Fruit fly (Drosophila melanogaster): ENCODE data around the gene kmr.

Gene kmr

dm6 chr3R:13693753-13694152 lies 21.3 kb upstream of the kmr start, which contains the start of gene CG14367:
CG14367 (plus strand) TSS chr3R:13694053.
- TF ChIP-seq Hr96 (GFP tag; optimal IDR thresholded peaks at IDR 0.05) (no peak), CG5204 (GFP tag; optimal IDR thresholded peaks at IDR 0.05) (no peak), CG33017 (tag; optimal IDR thresholded peaks at IDR 0.05) (no peak), CG14711 (tag; optimal IDR thresholded peaks at IDR 0.05) (no peak), kay (GFP tag; ENCODE audit: borderline replicate concordance) (no peak), cnc (optimal IDR thresholded peaks at IDR 0.05) (no peak), Crg-1 (GFP tag; optimal IDR thresholded peaks at IDR 0.05) (no peak), Clk (GFP tag; optimal IDR thresholded peaks at IDR 0.05) (no peak), pad (GFP tag; optimal IDR thresholded peaks at IDR 0.05) (no peak), CG1620 (GFP tag; optimal IDR thresholded peaks at IDR 0.05) (no peak), CG7101 (tag; optimal IDR thresholded peaks at IDR 0.05) (no peak), Mnt (GFP tag; optimal IDR thresholded peaks at IDR 0.05) (no peak), cic (GFP tag; optimal IDR thresholded peaks at IDR 0.05) (no peak), toe (GFP tag; optimal IDR thresholded peaks at IDR 0.05) (no peak), tj (GFP tag; optimal IDR thresholded peaks at IDR 0.05) (no peak), CG11617 (GFP tag; optimal IDR thresholded peaks at IDR 0.05) (no peak), ovo (GFP tag; optimal IDR thresholded peaks at IDR 0.05) (no peak), bab1 (GFP tag; optimal IDR thresholded peaks at IDR 0.05) (no peak)

DNA sequence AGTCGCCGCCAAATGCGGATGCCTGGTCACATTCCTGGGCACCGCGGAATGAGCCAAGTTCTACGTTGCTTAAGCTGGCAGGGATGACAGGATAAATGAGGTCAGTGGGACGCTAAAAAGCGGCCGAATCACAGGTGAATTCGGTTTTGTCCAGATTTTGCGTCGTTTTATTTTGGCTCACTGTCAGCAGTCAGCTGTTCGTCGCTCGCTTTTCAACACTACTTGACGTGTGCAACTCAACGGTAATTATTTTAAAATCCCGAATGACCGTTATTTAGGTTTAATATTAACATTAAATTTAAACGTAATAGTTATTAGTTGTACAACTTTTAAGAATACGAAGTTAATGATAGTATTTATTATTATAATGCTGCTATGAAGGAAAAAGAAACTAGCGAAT lies 15.7 kb upstream of the kmr start:
- peak; percentile 9 for TF ChIP-seq tj (GFP tag; optimal IDR thresholded peaks at IDR 0.05)
- TF ChIP-seq bab1 (GFP tag; optimal IDR thresholded peaks at IDR 0.05): peak; percentile 39
- TF ChIP-seq cnc (optimal IDR thresholded peaks at IDR 0.05): no peak

- TF ChIP-seq ovo (GFP tag; optimal IDR thresholded peaks at IDR 0.05) (no peak), cnc (optimal IDR thresholded peaks at IDR 0.05) (no peak), pad (GFP tag; optimal IDR thresholded peaks at IDR 0.05) (no peak), CG12768 (GFP tag; optimal IDR thresholded peaks at IDR 0.05) (peak; percentile 63), cic (GFP tag; optimal IDR thresholded peaks at IDR 0.05) (no peak), CG1620 (GFP tag; optimal IDR thresholded peaks at IDR 0.05) (no peak), Crg-1 (GFP tag; optimal IDR thresholded peaks at IDR 0.05) (no peak)
Observed at dm6 chr3R:13700192-13700591, 14.8 kb upstream of the kmr start, which contains the start of gene ninaB. ninaB (plus strand) TSS chr3R:13700565.

DNA sequence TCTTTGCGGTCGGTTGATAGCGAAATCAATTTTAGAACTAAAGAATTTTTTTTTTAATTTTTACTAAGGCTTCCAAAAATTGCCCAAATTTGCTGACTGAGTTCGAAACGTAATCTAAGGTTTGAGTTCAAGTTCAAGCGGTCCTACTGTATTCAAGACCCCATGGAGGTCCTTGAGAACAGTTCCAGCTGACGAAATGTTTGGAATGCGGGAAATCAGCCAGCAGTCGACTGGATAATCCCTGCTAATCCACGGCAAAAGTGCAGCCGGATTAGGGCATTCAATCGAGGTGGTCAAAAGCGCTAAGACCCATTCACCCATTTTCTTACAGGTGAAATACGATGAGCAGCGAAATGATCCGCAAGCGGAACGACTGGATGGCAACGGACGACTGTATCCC lies 14.3 kb upstream of the kmr start, which contains the start of gene f-cup:
Gene f-cup (minus strand): TSS at position 101 of the 400 bp plus-strand sequence.
- TF ChIP-seq pad (GFP tag; optimal IDR thresholded peaks at IDR 0.05) (no peak), CG11617 (GFP tag; optimal IDR thresholded peaks at IDR 0.05) (no peak), tj (GFP tag; optimal IDR thresholded peaks at IDR 0.05) (no peak), kay (GFP tag; ENCODE audit: borderline replicate concordance) (no peak), CG14711 (tag; optimal IDR thresholded peaks at IDR 0.05) (no peak), CG1620 (GFP tag; optimal IDR thresholded peaks at IDR 0.05) (no peak), CG12768 (GFP tag; optimal IDR thresholded peaks at IDR 0.05) (no peak), Hr96 (GFP tag; optimal IDR thresholded peaks at IDR 0.05) (no peak), toe (GFP tag; optimal IDR thresholded peaks at IDR 0.05) (no peak), CG7101 (tag; optimal IDR thresholded peaks at IDR 0.05) (no peak), Clk (GFP tag; optimal IDR thresholded peaks at IDR 0.05) (no peak), ovo (GFP tag; optimal IDR thresholded peaks at IDR 0.05) (no peak), bab1 (GFP tag; optimal IDR thresholded peaks at IDR 0.05) (no peak), cic (GFP tag; optimal IDR thresholded peaks at IDR 0.05) (no peak), CG5204 (GFP tag; optimal IDR thresholded peaks at IDR 0.05) (no peak), Crg-1 (GFP tag; optimal IDR thresholded peaks at IDR 0.05) (no peak), cnc (optimal IDR thresholded peaks at IDR 0.05) (no peak), CG33017 (tag; optimal IDR thresholded peaks at IDR 0.05) (no peak), Mnt (GFP tag; optimal IDR thresholded peaks at IDR 0.05) (no peak), CG7045 (GFP tag; optimal IDR thresholded peaks at IDR 0.05) (no peak)

- TF ChIP-seq Crg-1 (GFP tag; optimal IDR thresholded peaks at IDR 0.05) (no peak), Hr96 (GFP tag; optimal IDR thresholded peaks at IDR 0.05) (no peak), cic (GFP tag; optimal IDR thresholded peaks at IDR 0.05) (peak; percentile 52), tj (GFP tag; optimal IDR thresholded peaks at IDR 0.05) (no peak)
Observed at dm6 chr3R:13705292-13705885, 9.6 kb upstream of the kmr start, which contains the start of gene Adgf-D. Adgf-D (minus strand) TSS chr3R:13705402.

DNA sequence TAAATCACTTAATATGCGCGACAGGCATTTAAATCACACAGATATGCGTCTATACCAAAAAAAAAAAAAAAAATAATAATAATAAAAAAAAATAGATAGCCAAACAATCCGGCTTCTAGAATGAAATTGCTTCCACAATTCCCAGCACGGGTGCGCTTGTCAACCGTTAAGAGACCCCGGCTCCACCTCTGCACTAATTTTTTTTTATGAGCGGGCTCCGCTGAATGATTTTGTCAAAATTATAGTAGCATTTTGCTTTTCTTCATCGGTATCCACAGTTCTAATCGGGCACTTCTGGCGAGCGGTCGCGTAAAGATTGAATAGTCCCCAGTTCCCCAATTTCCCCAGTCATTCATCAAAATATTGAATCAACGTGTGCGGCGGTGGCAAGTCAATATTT lies 8.6 kb upstream of the kmr start, which contains the start of gene Adgf-C:
Gene Adgf-C (plus strand): TSS at position 301 of the 400 bp plus-strand sequence.
- TF ChIP-seq CG33017 (tag; optimal IDR thresholded peaks at IDR 0.05) (no peak), Crg-1 (GFP tag; optimal IDR thresholded peaks at IDR 0.05) (no peak), kay (GFP tag; ENCODE audit: borderline replicate concordance) (peak; percentile 46)

- no peak for TF ChIP-seq toe (GFP tag; optimal IDR thresholded peaks at IDR 0.05)
- no peak for TF ChIP-seq CG1620 (GFP tag; optimal IDR thresholded peaks at IDR 0.05)
- TF ChIP-seq pad (GFP tag; optimal IDR thresholded peaks at IDR 0.05): no peak
- TF ChIP-seq ovo (GFP tag; optimal IDR thresholded peaks at IDR 0.05): no peak
- TF ChIP-seq CG5204 (GFP tag; optimal IDR thresholded peaks at IDR 0.05): no peak
- no peak for TF ChIP-seq CG33017 (tag; optimal IDR thresholded peaks at IDR 0.05)
- TF ChIP-seq CG11617 (GFP tag; optimal IDR thresholded peaks at IDR 0.05): no peak
- no peak for TF ChIP-seq CG14711 (tag; optimal IDR thresholded peaks at IDR 0.05)
- TF ChIP-seq bab1 (GFP tag; optimal IDR thresholded peaks at IDR 0.05): no peak
- TF ChIP-seq Clk (GFP tag; optimal IDR thresholded peaks at IDR 0.05): no peak
Observed at dm6 chr3R:13709839-13710238, 5.2 kb upstream of the kmr start, which contains the start of gene Argp. Argp (minus strand) TSS chr3R:13709939.

All from whole organism, adult.